Fruit fly (Drosophila melanogaster): Measurements from ENCODE around the gene CG18081.

DNA sequence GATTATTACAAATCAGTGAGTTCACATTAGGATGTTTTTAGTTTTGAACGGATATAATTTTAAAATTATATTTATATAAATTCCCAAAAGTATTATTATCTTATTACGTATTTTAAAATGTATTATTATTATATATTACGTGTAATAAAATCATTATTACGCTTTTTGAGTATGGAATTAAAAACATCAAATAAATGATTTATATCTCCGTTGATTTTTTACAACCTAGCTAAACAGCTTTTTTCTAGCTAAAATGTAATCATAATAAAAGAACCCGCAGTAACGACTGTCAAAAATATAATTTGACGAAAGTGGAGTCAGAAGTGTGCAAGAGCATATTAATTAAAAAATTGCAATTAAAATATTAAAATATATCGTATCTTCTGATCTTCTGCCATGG, 27.2 kb downstream of the CG18081 start, which contains the start of gene CG6244:
- TF ChIP-seq CTCF (optimal IDR thresholded peaks at IDR 0.05) (no peak), CG8478 (optimal IDR thresholded peaks at IDR 0.05) (no peak)
